Worm (Caenorhabditis elegans): ENCODE results near the gene R160.10.

ce11 chrX:4328816-4329215, 38.5 kb downstream of the R160.10 start, which contains the start of gene C24A8.5:
- TF ChIP-seq nhr-77 (tag; optimal IDR thresholded peaks at IDR 0.05): no peak
- no peak for TF ChIP-seq ceh-82 (tag; optimal IDR thresholded peaks at IDR 0.05)
- no peak for TF ChIP-seq sea-2 (GFP tag; optimal IDR thresholded peaks at IDR 0.05)
- TF ChIP-seq unc-62 (GFP tag; optimal IDR thresholded peaks at IDR 0.05): no peak
- no peak for TF ChIP-seq egl-27 (tag; optimal IDR thresholded peaks at IDR 0.05)
- TF ChIP-seq zag-1 (tag; optimal IDR thresholded peaks at IDR 0.05): no peak
- TF ChIP-seq unc-39 (tag; optimal IDR thresholded peaks at IDR 0.05): no peak
- TF ChIP-seq skn-1 (tag; optimal IDR thresholded peaks at IDR 0.05): no peak
- no peak for TF ChIP-seq nhr-76 (tag; optimal IDR thresholded peaks at IDR 0.05)
- TF ChIP-seq lin-39 (tag; optimal IDR thresholded peaks at IDR 0.05): no peak
- TF ChIP-seq snpc-4 (tag; optimal IDR thresholded peaks at IDR 0.05): no peak
- no peak for TF ChIP-seq pqm-1 (tag; optimal IDR thresholded peaks at IDR 0.05)
- TF ChIP-seq nhr-23 (tag; optimal IDR thresholded peaks at IDR 0.05): no peak

Data from whole organism, L3 larva.